Fruit fly (Drosophila melanogaster): Measurements from ENCODE around the gene LeuRS.

dm6 chr2L:3475168-3475567, 39.3 kb downstream of the LeuRS start:
- no peak for TF ChIP-seq Dfd (GFP tag; optimal IDR thresholded peaks at IDR 0.05)
- no peak for TF ChIP-seq sv (GFP tag; optimal IDR thresholded peaks at IDR 0.05)
- no peak for TF ChIP-seq Abd-B (GFP tag; optimal IDR thresholded peaks at IDR 0.05)
- no peak for TF ChIP-seq Mio (GFP tag; optimal IDR thresholded peaks at IDR 0.05)
- TF ChIP-seq tai (GFP tag; optimal IDR thresholded peaks at IDR 0.05) = no peak
